Fruit fly (Drosophila melanogaster): Measurements from ENCODE around the gene CG31924.

DNA sequence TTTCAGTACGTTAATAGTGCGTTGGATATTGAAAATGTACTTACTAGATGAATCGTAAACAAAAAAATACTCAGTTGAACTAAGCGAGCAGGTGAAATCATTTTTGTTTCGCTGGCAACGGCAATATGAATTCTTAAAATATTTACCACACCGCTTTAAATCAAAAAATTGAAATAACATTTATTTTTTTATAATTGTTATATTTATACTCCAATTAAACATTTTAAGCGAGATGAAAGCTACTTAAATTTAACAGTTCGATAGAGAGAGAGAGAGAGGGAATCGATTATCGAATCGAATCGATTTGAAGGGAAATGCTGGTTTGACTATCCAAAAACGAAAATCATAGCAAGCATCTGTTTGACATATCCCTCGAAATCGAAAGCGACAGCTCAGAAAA, 10.6 kb downstream of the CG31924 start, which contains the start of the genes CG33922 and Cdlc2:
- TF ChIP-seq D1 (tag; optimal IDR thresholded peaks at IDR 0.05) (no peak), CG8159 (tag; optimal IDR thresholded peaks at IDR 0.05) (no peak)

All from whole organism, pupa.